Worm (Caenorhabditis elegans) whole organism, young adult: ENCODE data around the gene spe-45.

Experiments
- B0336.3 ChIP-seq: fragments of 200-800 bp; sonication (Bioruptor generic); IDR thresholded peaks from 2 replicates; pipeline ENCODE4 v1.3.6; 2022; ENCODE audit warnings: missing genetic modification characterization, missing compliant biosample characterization
- C17E4.6 ChIP-seq: fragments of 200-800 bp; sonication (Bioruptor generic); IDR thresholded peaks from 2 replicates; pipeline ENCODE4 v1.3.6; 2022; ENCODE audit warnings: missing genetic modification reagents, missing genetic modification characterization, missing compliant biosample characterization
- F23B12.7 ChIP-seq: sonication (generic microtip); optimal IDR thresholded peaks from 2 replicates; lab custom pipeline; 2017; ENCODE audit warnings: missing genetic modification characterization, mild to moderate bottlenecking, missing compliant biosample characterization, antibody characterized with exemption, moderate library complexity; ENCODE audit not compliant: insufficient read depth
- F39B2.1 ChIP-seq: fragments of 200-800 bp; sonication (Bioruptor generic); IDR thresholded peaks from 2 replicates; pipeline ENCODE4 v1.3.6; 2022; ENCODE audit warnings: missing genetic modification reagents, missing genetic modification characterization, missing compliant biosample characterization
- F52B5.7 ChIP-seq: sonication (generic microtip); optimal IDR thresholded peaks from 2 replicates; lab custom pipeline; 2016; ENCODE audit warnings: mild to moderate bottlenecking, missing genetic modification characterization, missing compliant biosample characterization
- T07F8.4 ChIP-seq: sonication (generic microtip); optimal IDR thresholded peaks from 2 replicates; lab custom pipeline; 2016; ENCODE audit warnings: mild to moderate bottlenecking, missing genetic modification characterization, moderate library complexity, missing compliant biosample characterization
- Y53G8AR.9 ChIP-seq: fragments of 200-800 bp; sonication (Bioruptor generic); conservative IDR thresholded peaks from 2 replicates; pipeline ENCODE4 v1.3.6; 2022; ENCODE audit warnings: missing genetic modification reagents, missing genetic modification characterization, missing compliant biosample characterization
- Y56A3A.18 ChIP-seq: fragments of 200-800 bp; sonication (Bioruptor generic); IDR thresholded peaks from 2 replicates; pipeline ENCODE4 v1.3.6; 2022; ENCODE audit warnings: missing genetic modification reagents, missing genetic modification characterization, missing compliant biosample characterization
- ZK185.1 ChIP-seq: sonication (generic microtip); optimal IDR thresholded peaks from 2 replicates; lab custom pipeline; 2016; ENCODE audit warnings: mild to moderate bottlenecking, missing genetic modification characterization, missing compliant biosample characterization; ENCODE audit not compliant: poor library complexity, severe bottlenecking
- akir-1 ChIP-seq: fragments of 200-800 bp; sonication (Bioruptor generic); optimal IDR thresholded peaks from 2 replicates; lab custom pipeline; 2018; ENCODE audit warnings: mild to moderate bottlenecking, missing genetic modification characterization, moderate library complexity, missing compliant biosample characterization
- ama-1 ChIP-seq, 3 experiments: fragments of 150-350 bp in 1 of 3; sonication (generic microtip) in 2 of 3; optimal IDR thresholded peaks; 2 replicates each; lab custom pipeline; 2014 to 2018; ENCODE audit warnings: missing biosample characterization in 2 of 3, missing genetic modification characterization in 2 of 3, missing genetic modification reagents in 2 of 3
- ccch-3 ChIP-seq: fragments of 200-800 bp; sonication (Bioruptor generic); optimal IDR thresholded peaks from 2 replicates; lab custom pipeline; 2018; ENCODE audit warnings: mild to moderate bottlenecking, missing genetic modification characterization, missing compliant biosample characterization
- ceh-100 ChIP-seq: fragments of 200-800 bp; sonication (Bioruptor generic); IDR thresholded peaks from 2 replicates; pipeline ENCODE4 v1.3.6; 2022; ENCODE audit warnings: missing genetic modification reagents, missing genetic modification characterization, missing compliant biosample characterization
- ceh-79 ChIP-seq: sonication (generic microtip); optimal IDR thresholded peaks from 2 replicates; lab custom pipeline; 2017; ENCODE audit warnings: mild to moderate bottlenecking, missing genetic modification characterization, missing compliant biosample characterization
- dox-1 ChIP-seq: fragments of 200-800 bp; sonication (Bioruptor generic); IDR thresholded peaks from 2 replicates; pipeline ENCODE4 v1.3.6; 2022; ENCODE audit warnings: missing genetic modification reagents, missing genetic modification characterization, missing compliant biosample characterization
- egl-18 ChIP-seq: fragments of 200-800 bp; sonication (Bioruptor generic); IDR thresholded peaks from 2 replicates; pipeline ENCODE4 v1.3.6; 2022; ENCODE audit warnings: missing genetic modification reagents, missing genetic modification characterization, missing compliant biosample characterization
- ets-4 ChIP-seq: fragments of 200-800 bp; sonication (Bioruptor generic); optimal IDR thresholded peaks from 2 replicates; lab custom pipeline; 2018; ENCODE audit warnings: mild to moderate bottlenecking, missing genetic modification characterization, missing compliant biosample characterization
- him-1 ChIP-seq: sonication (generic microtip); optimal IDR thresholded peaks from 2 replicates; lab custom pipeline; 2016; ENCODE audit warnings: missing genotype, missing genetic modification reagents, missing genetic modification characterization, missing compliant biosample characterization
- lag-1 ChIP-seq: fragments of 200-800 bp; sonication (Bioruptor generic); IDR thresholded peaks from 2 replicates; pipeline ENCODE4 v1.3.6; 2022; ENCODE audit warnings: missing genetic modification reagents, missing genetic modification characterization, missing compliant biosample characterization
- lin-40 ChIP-seq: sonication (generic microtip); optimal IDR thresholded peaks from 2 replicates; lab custom pipeline; 2016; ENCODE audit warnings: missing genetic modification characterization, mild to moderate bottlenecking, missing compliant biosample characterization, missing genotype, missing genetic modification reagents
- madf-10 ChIP-seq: sonication (generic microtip); optimal IDR thresholded peaks from 2 replicates; lab custom pipeline; 2016; ENCODE audit warnings: mild to moderate bottlenecking, missing genetic modification characterization, missing compliant biosample characterization
- mel-28 ChIP-seq: sonication (generic microtip); optimal IDR thresholded peaks from 2 replicates; lab custom pipeline; 2016; ENCODE audit warnings: borderline replicate concordance, mild to moderate bottlenecking, missing genetic modification characterization, missing compliant biosample characterization
- mxl-1 ChIP-seq: sonication (generic microtip); optimal IDR thresholded peaks from 2 replicates; lab custom pipeline; 2016; ENCODE audit warnings: missing genetic modification characterization, missing compliant biosample characterization
- nfya-2 ChIP-seq: fragments of 200-800 bp; sonication (Bioruptor generic); IDR thresholded peaks from 2 replicates; pipeline ENCODE4 v1.3.6; 2022; ENCODE audit warnings: missing genetic modification reagents, missing genetic modification characterization, missing compliant biosample characterization
- nhr-80 ChIP-seq: sonication (generic microtip); optimal IDR thresholded peaks from 2 replicates; lab custom pipeline; 2016; ENCODE audit warnings: missing genetic modification characterization, missing compliant biosample characterization
- pbrm-1 ChIP-seq: fragments of 200-800 bp; sonication (Bioruptor generic); IDR thresholded peaks from 2 replicates; pipeline ENCODE4 v1.3.6; 2022; ENCODE audit warnings: missing genetic modification reagents, missing genetic modification characterization, missing compliant biosample characterization
- pha-4 ChIP-seq: fragments of 150-350 bp; sonication (generic microtip); optimal IDR thresholded peaks from 2 replicates; lab custom pipeline; 2014; ENCODE audit warnings: missing biosample characterization, missing genetic modification reagents, missing genetic modification characterization
- repo-1 ChIP-seq: sonication (generic microtip); optimal IDR thresholded peaks from 2 replicates; lab custom pipeline; 2017; ENCODE audit warnings: mild to moderate bottlenecking, missing genetic modification characterization, missing compliant biosample characterization
- sdz-38 ChIP-seq: sonication (generic microtip); optimal IDR thresholded peaks from 2 replicates; lab custom pipeline; 2016; ENCODE audit warnings: missing genotype, missing genetic modification characterization, missing compliant biosample characterization
- sea-2 ChIP-seq: fragments of 200-800 bp; sonication (Bioruptor generic); IDR thresholded peaks from 2 replicates; pipeline ENCODE4 v1.3.6; 2022; ENCODE audit warnings: missing genetic modification characterization, missing compliant biosample characterization
- snpc-3.4 ChIP-seq: sonication (generic microtip); optimal IDR thresholded peaks from 2 replicates; lab custom pipeline; 2017; ENCODE audit warnings: missing genetic modification characterization, mild to moderate bottlenecking, missing compliant biosample characterization, antibody characterized with exemption, moderate library complexity, missing genotype, missing genetic modification reagents
- snpc-4 ChIP-seq, 5 experiments: fragments of 150-350 bp in 1 of 5; sonication (generic microtip) in 4 of 5; optimal IDR thresholded peaks; 2 replicates each; lab custom pipeline; 2014 to 2018; ENCODE audit warnings: missing genetic modification characterization in 5 of 5, missing biosample characterization in 3 of 5, antibody characterized with exemption in 2 of 5, mild to moderate bottlenecking in 2 of 5, missing compliant biosample characterization in 2 of 5, missing genotype in 2 of 5, moderate library complexity in 2 of 5, missing genetic modification reagents in 1 of 5
- tlf-1 ChIP-seq: fragments of 200-800 bp; sonication (Bioruptor generic); optimal IDR thresholded peaks from 2 replicates; lab custom pipeline; 2018; ENCODE audit warnings: mild to moderate bottlenecking, missing genetic modification characterization, missing compliant biosample characterization
- unc-62 ChIP-seq: fragments of 150-350 bp; optimal IDR thresholded peaks from 2 replicates; lab custom pipeline; 2014; ENCODE audit warnings: missing biosample characterization, missing genetic modification reagents, missing genetic modification characterization
- xnd-1 ChIP-seq: sonication (generic microtip); optimal IDR thresholded peaks from 2 replicates; lab custom pipeline; 2016; ENCODE audit warnings: missing genotype, missing genetic modification reagents, missing genetic modification characterization, missing compliant biosample characterization
- zfh-2 ChIP-seq: fragments of 200-800 bp; sonication (Bioruptor generic); conservative IDR thresholded peaks from 2 replicates; pipeline ENCODE4 v1.3.6; 2022; ENCODE audit warnings: missing genetic modification reagents, missing genetic modification characterization, missing compliant biosample characterization
- ztf-26 ChIP-seq: sonication (generic microtip); optimal IDR thresholded peaks from 2 replicates; lab custom pipeline; 2017; ENCODE audit warnings: missing genetic modification characterization, missing compliant biosample characterization
- ztf-6 ChIP-seq: fragments of 200-800 bp; sonication (Bioruptor generic); IDR thresholded peaks from 2 replicates; pipeline ENCODE4 v1.3.6; 2022; ENCODE audit warnings: missing genetic modification reagents, missing genetic modification characterization, missing compliant biosample characterization

spe-45 gene

ce11 chrIV:12385061-12385460, 4.8 kb downstream of the spe-45 start, which contains the start of gene F28D1.6:
F28D1.6 (minus strand) TSS chrIV:12385161.
- no peak for TF ChIP-seq unc-62 (GFP tag; lab: Kevin White, UChicago)
- no peak for TF ChIP-seq xnd-1 (tag; lab: Kevin White, UChicago)
- TF ChIP-seq nhr-80 (tag; lab: Kevin White, UChicago): no peak
- no peak for TF ChIP-seq F39B2.1 (GFP tag; lab: Robert Waterston, UW)
- TF ChIP-seq tlf-1 (GFP tag; lab: Kevin White, UChicago): no peak
- TF ChIP-seq madf-10 (tag; lab: Kevin White, UChicago): no peak
- no peak for TF ChIP-seq ZK185.1 (tag; lab: Kevin White, UChicago)
- TF ChIP-seq ama-1 (optimal IDR thresholded peaks at IDR 0.05; lab: Kevin White, UChicago): no peak
- no peak for TF ChIP-seq ama-1 (GFP tag; optimal IDR thresholded peaks at IDR 0.05; lab: Kevin White, UChicago)
- TF ChIP-seq, all 124 proteins: peak for 0

ce11 chrIV:12382864-12383263, 7.0 kb downstream of the spe-45 start, which contains the start of gene thn-2:
thn-2 (plus strand) TSS chrIV:12383170.
- TF ChIP-seq nhr-80 (tag; lab: Kevin White, UChicago): peak; percentile 71
- TF ChIP-seq dox-1: peak; percentile 25; the same call in 1 of the 2 replicates
- no peak for TF ChIP-seq sea-2

ce11 chrIV:12379784-12380183, 10.1 kb downstream of the spe-45 start, which contains the start of gene thn-1:
thn-1 (plus strand) TSS chrIV:12380084.
- TF ChIP-seq T07F8.4 (tag; lab: Kevin White, UChicago) (no peak), snpc-3.4 (tag; lab: Kevin White, UChicago) (no peak), lin-40 (tag; lab: Kevin White, UChicago) (no peak), nfya-2 (GFP tag; lab: Robert Waterston, UW) (no peak), ztf-26 (tag; lab: Kevin White, UChicago) (no peak), B0336.3 (no peak), repo-1 (tag; lab: Kevin White, UChicago) (no peak), dox-1 (no peak), ztf-6 (GFP tag; lab: Robert Waterston, UW) (no peak), ceh-100 (GFP tag; lab: Robert Waterston, UW) (no peak), akir-1 (no peak), sdz-38 (tag; lab: Kevin White, UChicago) (no peak), mel-28 (tag; lab: Kevin White, UChicago) (no peak), Y56A3A.18 (GFP tag; lab: Robert Waterston, UW) (no peak)
- TF ChIP-seq, all 124 proteins: peak for 0

ce11 chrIV:12378919-12379318, 11.0 kb downstream of the spe-45 start:
- TF ChIP-seq nhr-80 (tag; lab: Kevin White, UChicago) (peak; percentile 67), ccch-3 (GFP tag; lab: Kevin White, UChicago) (no peak), ceh-79 (no peak)
- TF ChIP-seq, all 124 proteins: peak for 1

- TF ChIP-seq him-1 (no peak), sdz-38 (tag; lab: Kevin White, UChicago) (no peak), lag-1 (GFP tag; lab: Robert Waterston, UW) (no peak), egl-18 (GFP tag; lab: Robert Waterston, UW) (no peak), akir-1 (no peak)
Measured at ce11 chrIV:12376021-12376420, 13.9 kb downstream of the spe-45 start, which contains the start of gene atz-1. atz-1 (minus strand) TSS chrIV:12376121.

- TF ChIP-seq pha-4 (tag; lab: Kevin White, UChicago): peak; percentile 51
- no peak for TF ChIP-seq mxl-1 (tag; lab: Kevin White, UChicago)
- peak; percentile 60 for TF ChIP-seq pbrm-1
- TF ChIP-seq F39B2.1 (GFP tag; lab: Robert Waterston, UW): no peak
- peak; percentile 46; the same call in 1 of the 2 replicates for TF ChIP-seq Y53G8AR.9 (GFP tag; lab: Robert Waterston, UW)
- no peak for TF ChIP-seq ets-4 (GFP tag; lab: Kevin White, UChicago)
- no peak for TF ChIP-seq F52B5.7 (tag; lab: Kevin White, UChicago)
- no peak for TF ChIP-seq nhr-80 (tag; lab: Kevin White, UChicago)
- no peak for TF ChIP-seq ama-1 (optimal IDR thresholded peaks at IDR 0.05; lab: Kevin White, UChicago)
- peak; percentile 42 to 64 for TF ChIP-seq ama-1 (GFP tag; optimal IDR thresholded peaks at IDR 0.05; lab: Kevin White, UChicago)
- peak; percentile 34 for TF ChIP-seq F23B12.7 (tag; lab: Kevin White, UChicago)
- no peak for TF ChIP-seq snpc-4 (GFP tag; optimal IDR thresholded peaks at IDR 0.05; lab: Kevin White, UChicago)
- peak in 3 of 4 experiments; percentile 11 to 57 (median 21) for TF ChIP-seq snpc-4 (tag; optimal IDR thresholded peaks at IDR 0.05; lab: Kevin White, UChicago)
- TF ChIP-seq ceh-100 (GFP tag; lab: Robert Waterston, UW): peak; percentile 17; the same call in 1 of the 2 replicates
- no peak for TF ChIP-seq zfh-2 (GFP tag; lab: Robert Waterston, UW)
- 0 out of 2 replicates have a peak, but pooled peaks have one; percentile 7 for TF ChIP-seq C17E4.6 (GFP tag; lab: Robert Waterston, UW)
- TF ChIP-seq akir-1: no peak
Measured at ce11 chrIV:12371879-12372278, 18.0 kb downstream of the spe-45 start, which contains the start of gene wdr-46. wdr-46 (plus strand) TSS chrIV:12372253.
